Fruit fly (Drosophila melanogaster): Measurements from ENCODE around the gene CG10513.

- TF ChIP-seq ttk (optimal IDR thresholded peaks at IDR 0.05) (no peak), h (optimal IDR thresholded peaks at IDR 0.05) (no peak)
Observed at dm6 chr3R:25297678-25298077, 20.7 kb upstream of the CG10513 start, which contains the start of gene CG31097.
